Worm (Caenorhabditis elegans) whole organism, L2 larva: ENCODE measurements around the gene phat-5.

ENCODE experiments used
- C34F6.9 ChIP-seq: fragments of 150-350 bp; optimal IDR thresholded peaks from 2 replicates; lab custom pipeline; 2014; ENCODE audit warnings: missing biosample characterization, missing genetic modification characterization
- F13H6.1 ChIP-seq: sonication (generic microtip); optimal IDR thresholded peaks from 2 replicates; lab custom pipeline; 2016; ENCODE audit warnings: missing genetic modification characterization, missing compliant biosample characterization
- ZK546.5 ChIP-seq: sonication (generic microtip); optimal IDR thresholded peaks from 2 replicates; lab custom pipeline; 2017; ENCODE audit warnings: missing biosample characterization, missing genetic modification characterization
- alr-1 ChIP-seq: fragments of 150-350 bp; optimal IDR thresholded peaks from 2 replicates; lab custom pipeline; 2014; ENCODE audit warnings: missing biosample characterization, missing genetic modification characterization
- aly-2 ChIP-seq: fragments of 150-350 bp; optimal IDR thresholded peaks from 2 replicates; lab custom pipeline; 2014; ENCODE audit warnings: missing biosample characterization, missing genetic modification characterization
- ama-1 ChIP-seq: fragments of 150-350 bp; optimal IDR thresholded peaks from 2 replicates; lab custom pipeline; 2018; ENCODE audit warnings: inconsistent platforms
- blmp-1 ChIP-seq: sonication (generic microtip); optimal IDR thresholded peaks from 2 replicates; lab custom pipeline; 2017; ENCODE audit warnings: missing genetic modification characterization, mild to moderate bottlenecking, missing compliant biosample characterization, antibody characterized with exemption, moderate library complexity; ENCODE audit not compliant: insufficient read depth
- ceh-82 ChIP-seq: fragments of 150-350 bp; optimal IDR thresholded peaks from 2 replicates; lab custom pipeline; 2014; ENCODE audit warnings: missing biosample characterization, missing genetic modification characterization
- dmd-4 ChIP-seq: sonication (generic microtip); optimal IDR thresholded peaks from 2 replicates; lab custom pipeline; 2017; ENCODE audit warnings: missing biosample characterization, missing genetic modification characterization
- egl-27 ChIP-seq: sonication (generic microtip); optimal IDR thresholded peaks from 3 replicates; lab custom pipeline; 2017; ENCODE audit warnings: missing biosample characterization, missing genetic modification reagents, missing genetic modification characterization
- elt-1 ChIP-seq: fragments of 150-350 bp; optimal IDR thresholded peaks from 2 replicates; lab custom pipeline; 2014; ENCODE audit warnings: missing biosample characterization, missing genetic modification characterization
- elt-3 ChIP-seq: sonication (generic microtip); optimal IDR thresholded peaks from 2 replicates; lab custom pipeline; 2017; ENCODE audit warnings: missing biosample characterization, missing genetic modification characterization
- fos-1 ChIP-seq: fragments of 150-350 bp; optimal IDR thresholded peaks from 2 replicates; lab custom pipeline; 2014; ENCODE audit warnings: missing biosample characterization, missing genetic modification characterization
- lin-11 ChIP-seq: fragments of 150-350 bp; sonication (generic microtip); optimal IDR thresholded peaks from 2 replicates; lab custom pipeline; 2014; ENCODE audit warnings: missing biosample characterization, missing genetic modification characterization, inconsistent platforms, mixed read lengths
- lin-13 ChIP-seq: fragments of 150-350 bp; optimal IDR thresholded peaks from 2 replicates; lab custom pipeline; 2014; ENCODE audit warnings: missing biosample characterization, missing genetic modification reagents, missing genetic modification characterization
- lin-39 ChIP-seq: fragments of 150-350 bp; optimal IDR thresholded peaks from 2 replicates; lab custom pipeline; 2014; ENCODE audit warnings: missing biosample characterization, missing genetic modification reagents, missing genetic modification characterization
- lsy-2 ChIP-seq, 2 experiments: fragments of 150-350 bp in 1 of 2; sonication (generic microtip) in 1 of 2; optimal IDR thresholded peaks; 2 replicates each; lab custom pipeline; 2014 to 2017; ENCODE audit warnings: missing biosample characterization in 2 of 2, missing genetic modification characterization in 2 of 2
- mab-5 ChIP-seq: fragments of 150-350 bp; optimal IDR thresholded peaks from 2 replicates; lab custom pipeline; 2014; ENCODE audit warnings: missing biosample characterization, missing genetic modification characterization
- mbf-1 ChIP-seq: sonication (generic microtip); optimal IDR thresholded peaks from 2 replicates; lab custom pipeline; 2017; ENCODE audit warnings: missing biosample characterization, missing genetic modification characterization
- mdl-1 ChIP-seq, 2 experiments: fragments of 150-350 bp in 1 of 2; sonication (generic microtip) in 1 of 2; optimal IDR thresholded peaks; 2 replicates each; lab custom pipeline; 2017; ENCODE audit warnings: missing biosample characterization in 2 of 2, missing genetic modification characterization in 2 of 2
- nhr-10 ChIP-seq: sonication (generic microtip); optimal IDR thresholded peaks from 2 replicates; lab custom pipeline; 2017; ENCODE audit warnings: missing biosample characterization, missing genetic modification characterization
- nhr-12 ChIP-seq: fragments of 150-350 bp; optimal IDR thresholded peaks from 2 replicates; lab custom pipeline; 2014; ENCODE audit warnings: missing biosample characterization, missing genetic modification characterization
- nhr-129 ChIP-seq: fragments of 150-350 bp; optimal IDR thresholded peaks from 2 replicates; lab custom pipeline; 2014; ENCODE audit warnings: missing biosample characterization, missing genetic modification characterization
- nhr-21 ChIP-seq: fragments of 150-350 bp; optimal IDR thresholded peaks from 2 replicates; lab custom pipeline; 2014; ENCODE audit warnings: missing biosample characterization, missing genetic modification characterization
- nhr-23 ChIP-seq: fragments of 150-350 bp; optimal IDR thresholded peaks from 2 replicates; lab custom pipeline; 2014; ENCODE audit warnings: missing biosample characterization, missing genetic modification reagents, missing genetic modification characterization
- nhr-25 ChIP-seq: fragments of 150-350 bp; sonication (generic microtip); optimal IDR thresholded peaks from 3 replicates; lab custom pipeline; 2014; ENCODE audit warnings: missing biosample characterization, missing genetic modification characterization
- nhr-6 ChIP-seq: fragments of 150-350 bp; optimal IDR thresholded peaks from 2 replicates; lab custom pipeline; 2014; ENCODE audit warnings: missing biosample characterization, missing genetic modification characterization
- nhr-77 ChIP-seq: fragments of 150-350 bp; optimal IDR thresholded peaks from 2 replicates; lab custom pipeline; 2014; ENCODE audit warnings: missing biosample characterization, missing genetic modification characterization
- peb-1 ChIP-seq: fragments of 150-350 bp; optimal IDR thresholded peaks from 2 replicates; lab custom pipeline; 2014; ENCODE audit warnings: missing biosample characterization, missing genetic modification characterization
- sem-4 ChIP-seq: fragments of 150-350 bp; optimal IDR thresholded peaks from 2 replicates; lab custom pipeline; 2014; ENCODE audit warnings: missing biosample characterization, missing genetic modification reagents, missing genetic modification characterization
- skn-1 ChIP-seq: sonication (generic microtip); optimal IDR thresholded peaks from 2 replicates; lab custom pipeline; 2017; ENCODE audit warnings: missing biosample characterization, missing genetic modification characterization
- sma-3 ChIP-seq: sonication (generic microtip); optimal IDR thresholded peaks from 2 replicates; lab custom pipeline; 2016; ENCODE audit warnings: missing genetic modification reagents, missing genetic modification characterization, missing compliant biosample characterization
- sma-9 ChIP-seq, 2 experiments: fragments of 150-350 bp in 1 of 2; sonication (generic microtip) in 1 of 2; optimal IDR thresholded peaks; 2 replicates each; lab custom pipeline; 2014 to 2016; ENCODE audit warnings: missing genetic modification characterization in 2 of 2, mild to moderate bottlenecking in 1 of 2, missing biosample characterization in 1 of 2, missing compliant biosample characterization in 1 of 2, missing genetic modification reagents in 1 of 2, moderate library complexity in 1 of 2
- snpc-4 ChIP-seq: fragments of 150-350 bp; optimal IDR thresholded peaks from 2 replicates; lab custom pipeline; 2014; ENCODE audit warnings: missing biosample characterization, missing genetic modification characterization
- unc-55 ChIP-seq: fragments of 150-350 bp; sonication (generic microtip); optimal IDR thresholded peaks from 3 replicates; lab custom pipeline; 2014; ENCODE audit warnings: missing biosample characterization, missing genetic modification reagents, missing genetic modification characterization
- unc-62 ChIP-seq: fragments of 150-350 bp; optimal IDR thresholded peaks from 2 replicates; lab custom pipeline; 2014; ENCODE audit warnings: missing biosample characterization, missing genetic modification reagents, missing genetic modification characterization
- ztf-1 ChIP-seq: fragments of 200-800 bp; sonication (Bioruptor generic); conservative IDR thresholded peaks from 2 replicates; pipeline ENCODE4 v1.3.6; 2022; ENCODE audit warnings: missing genetic modification characterization, missing compliant biosample characterization
- ztf-11 ChIP-seq: sonication (generic microtip); optimal IDR thresholded peaks from 2 replicates; lab custom pipeline; 2017; ENCODE audit warnings: missing biosample characterization, missing genetic modification characterization

phat-5 gene

DNA sequence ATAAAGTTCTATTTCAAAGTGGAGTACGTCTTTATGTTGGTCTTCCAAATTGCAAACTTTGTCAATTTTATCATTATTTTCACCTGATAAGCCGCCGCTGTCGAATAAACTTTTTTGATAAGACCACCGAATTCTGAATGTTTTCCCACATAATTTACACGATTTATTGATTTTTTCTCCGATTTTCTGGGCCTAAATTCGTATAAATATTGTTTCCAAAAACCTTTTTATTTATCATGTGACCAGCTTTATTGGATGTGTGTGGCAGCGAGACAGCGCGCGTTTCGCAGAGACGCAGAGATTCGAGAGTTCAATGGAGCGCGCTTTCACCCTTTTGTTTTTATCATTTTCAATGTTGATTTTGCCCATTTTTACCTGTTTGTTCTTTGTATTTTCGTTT lies 20.7 kb upstream of the phat-5 start (continued):
- TF ChIP-seq nhr-6 (tag; lab: Kevin White, UChicago) (no peak), nhr-21 (tag; lab: Kevin White, UChicago) (peak; percentile 72), mab-5 (tag; lab: Kevin White, UChicago) (peak; percentile 82), mdl-1 (tag; optimal IDR thresholded peaks at IDR 0.05; lab: Kevin White, UChicago) (peak in 1 of 2 experiments; percentile 33), C34F6.9 (tag; lab: Kevin White, UChicago) (peak; percentile 95), elt-3 (tag; lab: Kevin White, UChicago) (no peak), ceh-82 (no peak), dmd-4 (tag; lab: Kevin White, UChicago) (no peak), skn-1 (tag; lab: Kevin White, UChicago) (no peak), peb-1 (tag; lab: Kevin White, UChicago) (no peak), sma-3 (GFP tag; lab: Kevin White, UChicago) (peak; percentile 78), fos-1 (tag; lab: Kevin White, UChicago) (peak; percentile 40), unc-55 (GFP tag; lab: Kevin White, UChicago) (peak; percentile 77), snpc-4 (tag; lab: Kevin White, UChicago) (peak; percentile 4), nhr-129 (tag; lab: Kevin White, UChicago) (peak; percentile 60), nhr-25 (tag; lab: Kevin White, UChicago) (peak; percentile 91), unc-62 (no peak), sem-4 (tag; lab: Kevin White, UChicago) (peak; percentile 73), alr-1 (no peak), F13H6.1 (peak; percentile 76), elt-1 (no peak), nhr-77 (tag; lab: Kevin White, UChicago) (no peak), egl-27 (peak; percentile 54), aly-2 (no peak)

ce11 chrV:4138688-4139087 lies 16.4 kb upstream of the phat-5 start, which contains the start of gene lgc-29:
Gene lgc-29, plus strand, starts transcription at chrV:4138988.
- TF ChIP-seq ztf-11 (tag; lab: Kevin White, UChicago) (no peak), nhr-25 (tag; lab: Kevin White, UChicago) (no peak), ztf-1 (no peak), nhr-23 (tag; lab: Kevin White, UChicago) (no peak), elt-1 (no peak), lin-11 (tag; lab: Kevin White, UChicago) (no peak), mbf-1 (tag; lab: Kevin White, UChicago) (no peak), peb-1 (tag; lab: Kevin White, UChicago) (no peak), skn-1 (tag; lab: Kevin White, UChicago) (no peak), nhr-6 (tag; lab: Kevin White, UChicago) (no peak), alr-1 (no peak), sma-3 (GFP tag; lab: Kevin White, UChicago) (no peak), C34F6.9 (tag; lab: Kevin White, UChicago) (no peak), ama-1 (no peak)

DNA sequence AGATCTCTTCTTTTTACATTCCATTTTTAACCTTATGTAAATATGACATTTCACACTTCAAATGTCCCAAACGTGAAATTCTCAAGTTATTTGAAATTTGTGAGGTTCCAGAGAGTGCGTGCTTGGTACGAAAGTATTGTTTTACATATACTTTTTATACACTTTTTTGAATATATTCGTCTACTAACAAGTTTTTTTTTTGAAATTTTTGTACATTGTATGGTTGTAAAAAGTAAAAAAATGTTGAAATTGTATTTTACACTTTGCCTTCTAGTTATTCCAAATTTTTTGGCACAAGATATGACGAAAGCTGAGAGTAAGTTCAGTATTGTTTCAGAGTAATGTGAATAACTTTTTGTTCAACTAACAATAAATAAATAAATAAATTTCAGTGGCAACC lies 12.4 kb upstream of the phat-5 start, which contains the start of gene lgc-1:
TSS of gene lgc-1 (plus strand) at position 301 of the 400 bp plus-strand sequence.
- TF ChIP-seq ZK546.5 (tag; lab: Kevin White, UChicago) (no peak), elt-3 (tag; lab: Kevin White, UChicago) (no peak), ama-1 (no peak), fos-1 (tag; lab: Kevin White, UChicago) (no peak), nhr-10 (tag; lab: Kevin White, UChicago) (no peak), nhr-6 (tag; lab: Kevin White, UChicago) (no peak), C34F6.9 (tag; lab: Kevin White, UChicago) (no peak), aly-2 (no peak), blmp-1 (tag; lab: Kevin White, UChicago) (no peak), alr-1 (no peak), nhr-12 (tag; lab: Kevin White, UChicago) (no peak), lin-13 (GFP tag; lab: Kevin White, UChicago) (no peak), sma-9 (GFP tag; optimal IDR thresholded peaks at IDR 0.05; lab: Kevin White, UChicago) (no peak), sma-9 (tag; optimal IDR thresholded peaks at IDR 0.05; lab: Kevin White, UChicago) (no peak), lin-39 (tag; lab: Kevin White, UChicago) (no peak), lsy-2 (tag; optimal IDR thresholded peaks at IDR 0.05; lab: Kevin White, UChicago) (no peak), snpc-4 (tag; lab: Kevin White, UChicago) (no peak), sma-3 (GFP tag; lab: Kevin White, UChicago) (no peak), unc-62 (no peak), nhr-129 (tag; lab: Kevin White, UChicago) (no peak)
